Fruit fly (Drosophila melanogaster) whole organism, embryonic: Measurements from ENCODE around the gene CG13114.

Experiments
- Atf3 ChIP-seq: fragments of 200-800 bp; sonication (Bioruptor generic); optimal IDR thresholded peaks from 3 replicates; lab custom pipeline; 2016; ENCODE audit warnings: missing biosample characterization, missing genetic modification characterization
- B-H2 ChIP-seq: fragments of 200-800 bp; sonication (Bioruptor generic); optimal IDR thresholded peaks from 2 replicates; lab custom pipeline; 2018; ENCODE audit warnings: missing biosample characterization, mild to moderate bottlenecking, missing genetic modification characterization
- BEAF-32 ChIP-seq: fragments of 200-800 bp; sonication (Bioruptor generic); optimal IDR thresholded peaks from 3 replicates; lab custom pipeline; 2017; ENCODE audit warnings: missing biosample characterization, missing genetic modification characterization, mild to moderate bottlenecking, moderate library complexity, missing genetic modification reagents
- CG10366 ChIP-seq: fragments of 200-800 bp; sonication (Bioruptor generic); IDR thresholded peaks from 2 replicates; pipeline ENCODE4 v1.3.6; 2022; ENCODE audit warnings: missing biosample characterization, missing genetic modification characterization
- CG10431 ChIP-seq: fragments of 200-800 bp; sonication (Bioruptor generic); optimal IDR thresholded peaks from 3 replicates; lab custom pipeline; 2018; ENCODE audit warnings: missing biosample characterization, mild to moderate bottlenecking, missing genetic modification characterization
- CG11695 ChIP-seq: fragments of 200-800 bp; sonication (Bioruptor generic); IDR thresholded peaks from 3 replicates; pipeline ENCODE4 v1.3.6; 2022; ENCODE audit warnings: missing biosample characterization, missing genetic modification characterization
- CG1233 ChIP-seq: fragments of 200-800 bp; sonication (Bioruptor generic); optimal IDR thresholded peaks from 4 replicates; lab custom pipeline; 2018; ENCODE audit warnings: missing biosample characterization, mild to moderate bottlenecking, missing genetic modification characterization
- CG13424 ChIP-seq: fragments of 200-800 bp; sonication (Bioruptor generic); optimal IDR thresholded peaks from 2 replicates; lab custom pipeline; 2019; ENCODE audit warnings: missing biosample characterization, mild to moderate bottlenecking, missing genetic modification characterization, moderate library complexity
- CG1647 ChIP-seq: fragments of 200-800 bp; sonication (Bioruptor generic); optimal IDR thresholded peaks from 3 replicates; lab custom pipeline; 2016; ENCODE audit warnings: missing biosample characterization, missing genetic modification characterization
- CG16863 ChIP-seq: fragments of 200-800 bp; sonication (Bioruptor generic); optimal IDR thresholded peaks from 3 replicates; lab custom pipeline; 2016; ENCODE audit warnings: missing biosample characterization, missing genetic modification characterization
- CG17385 ChIP-seq: fragments of 200-800 bp; sonication (Bioruptor generic); optimal IDR thresholded peaks from 3 replicates; lab custom pipeline; 2018; ENCODE audit warnings: missing biosample characterization, mild to moderate bottlenecking, missing genetic modification characterization
- CG17568 ChIP-seq: fragments of 200-800 bp; sonication (Bioruptor generic); optimal IDR thresholded peaks from 2 replicates; lab custom pipeline; 2018; ENCODE audit warnings: missing biosample characterization, mild to moderate bottlenecking, missing genetic modification characterization, moderate library complexity
- CG18011 ChIP-seq: fragments of 200-800 bp; sonication (Bioruptor generic); optimal IDR thresholded peaks from 2 replicates; lab custom pipeline; 2017; ENCODE audit warnings: missing biosample characterization, missing genetic modification characterization, mild to moderate bottlenecking, moderate library complexity, missing genotype
- CG18619 ChIP-seq: fragments of 200-800 bp; sonication (Bioruptor generic); optimal IDR thresholded peaks from 3 replicates; lab custom pipeline; 2017; ENCODE audit warnings: missing biosample characterization, mild to moderate bottlenecking, missing genetic modification characterization
- CG3281 ChIP-seq: fragments of 200-800 bp; sonication (Bioruptor generic); optimal IDR thresholded peaks from 3 replicates; lab custom pipeline; 2017; ENCODE audit warnings: missing biosample characterization, mild to moderate bottlenecking, missing genetic modification characterization
- CG42726 ChIP-seq: fragments of 200-800 bp; sonication (Bioruptor generic); IDR thresholded peaks from 2 replicates; pipeline ENCODE4 v1.3.6; 2022; ENCODE audit warnings: missing biosample characterization, missing genetic modification characterization; ENCODE audit not compliant: partially characterized antibody
- CG6813 ChIP-seq: fragments of 200-800 bp; sonication (Bioruptor generic); optimal IDR thresholded peaks from 2 replicates; lab custom pipeline; 2017; ENCODE audit warnings: missing biosample characterization, missing genetic modification characterization, mild to moderate bottlenecking, moderate library complexity, missing genetic modification reagents
- CG6854 ChIP-seq: fragments of 200-800 bp; sonication (Bioruptor generic); optimal IDR thresholded peaks from 3 replicates; lab custom pipeline; 2017; ENCODE audit warnings: missing biosample characterization, mild to moderate bottlenecking, missing genetic modification characterization
- CG7786 ChIP-seq: fragments of 200-800 bp; sonication (Bioruptor generic); optimal IDR thresholded peaks from 2 replicates; lab custom pipeline; 2016; ENCODE audit warnings: missing biosample characterization, missing genetic modification characterization
- CG7839 ChIP-seq: fragments of 200-800 bp; sonication (Bioruptor generic); optimal IDR thresholded peaks from 3 replicates; lab custom pipeline; 2018; ENCODE audit warnings: missing biosample characterization, mild to moderate bottlenecking, missing genetic modification characterization, moderate library complexity
- CG9437 ChIP-seq: fragments of 200-800 bp; sonication (Bioruptor generic); optimal IDR thresholded peaks from 2 replicates; lab custom pipeline; 2018; ENCODE audit warnings: missing biosample characterization, mild to moderate bottlenecking, missing genetic modification characterization
- Camta ChIP-seq: fragments of 200-800 bp; sonication (Bioruptor generic); optimal IDR thresholded peaks from 2 replicates; lab custom pipeline; 2016; ENCODE audit warnings: missing biosample characterization, missing genetic modification characterization
- D ChIP-seq, 2 experiments: fragments of 200-800 bp in 1 of 2; fragments of >200 bp in 1 of 2; sonication (Bioruptor generic) in 1 of 2; optimal IDR thresholded peaks; 2 replicates in 1 of 2; 3 replicates in 1 of 2; lab custom pipeline; 2017; ENCODE audit warnings: mild to moderate bottlenecking in 1 of 2, missing biosample characterization in 1 of 2, missing genetic modification characterization in 1 of 2, missing genetic modification reagents in 1 of 2
- Ets65A ChIP-seq: fragments of 200-800 bp; sonication (Bioruptor generic); peaks from one replicate; lab custom pipeline; 2016; ENCODE audit warnings: missing biosample characterization, missing genetic modification characterization
- Fer3 ChIP-seq: fragments of 200-800 bp; sonication (Bioruptor generic); optimal IDR thresholded peaks from 2 replicates; lab custom pipeline; 2018; ENCODE audit warnings: missing biosample characterization, mild to moderate bottlenecking, missing genetic modification characterization, moderate library complexity
- Gsc ChIP-seq: fragments of 200-800 bp; sonication (Bioruptor generic); IDR thresholded peaks from 2 replicates; pipeline ENCODE4 v1.3.6; 2022; ENCODE audit warnings: missing biosample characterization, missing genetic modification characterization
- Hsf ChIP-seq: fragments of 200-800 bp; sonication (Bioruptor generic); optimal IDR thresholded peaks from 3 replicates; lab custom pipeline; 2016; ENCODE audit warnings: missing biosample characterization, missing genetic modification characterization
- Oaz ChIP-seq: fragments of 200-800 bp; sonication (Bioruptor generic); IDR thresholded peaks from 2 replicates; pipeline ENCODE4 v1.3.6; 2022; ENCODE audit warnings: missing biosample characterization, missing genetic modification characterization
- Ptx1 ChIP-seq: fragments of 200-800 bp; sonication (Bioruptor generic); IDR thresholded peaks from 2 replicates; pipeline ENCODE4 v1.3.6; 2022; ENCODE audit warnings: missing biosample characterization, missing genetic modification characterization
- Spps ChIP-seq: fragments of 200-800 bp; sonication (Bioruptor generic); optimal IDR thresholded peaks from 2 replicates; lab custom pipeline; 2018; ENCODE audit warnings: missing biosample characterization, mild to moderate bottlenecking, missing genetic modification characterization
- Tbp ChIP-seq: fragments of >200 bp; optimal IDR thresholded peaks from 2 replicates; lab custom pipeline; 2018; ENCODE audit warnings: missing biosample characterization, missing genetic modification characterization
- Usf ChIP-seq: fragments of 200-800 bp; sonication (Bioruptor generic); optimal IDR thresholded peaks from 2 replicates; lab custom pipeline; 2017; ENCODE audit warnings: missing genotype, missing biosample characterization, missing genetic modification characterization
- Vsx1 ChIP-seq: fragments of 200-800 bp; sonication (Bioruptor generic); optimal IDR thresholded peaks from 2 replicates; lab custom pipeline; 2017; ENCODE audit warnings: missing biosample characterization, mild to moderate bottlenecking, missing genetic modification characterization, missing genetic modification reagents
- bab2 ChIP-seq: fragments of 200-800 bp; sonication (Bioruptor generic); optimal IDR thresholded peaks from 2 replicates; lab custom pipeline; 2016; ENCODE audit warnings: missing biosample characterization, missing genetic modification characterization
- chm ChIP-seq: fragments of 200-800 bp; sonication (Bioruptor generic); IDR thresholded peaks from 2 replicates; pipeline ENCODE4 v1.3.6; 2022; ENCODE audit warnings: missing biosample characterization, missing genetic modification characterization
- cwo ChIP-seq: fragments of 200-800 bp; sonication (Bioruptor generic); optimal IDR thresholded peaks from 3 replicates; lab custom pipeline; 2017; ENCODE audit warnings: missing biosample characterization, missing genetic modification characterization, mild to moderate bottlenecking, moderate library complexity, missing genetic modification reagents
- disco-r ChIP-seq: fragments of 200-800 bp; sonication (Bioruptor generic); optimal IDR thresholded peaks from 2 replicates; lab custom pipeline; 2016; ENCODE audit warnings: missing biosample characterization, missing genetic modification characterization
- ems ChIP-seq: fragments of 200-800 bp; sonication (Bioruptor generic); optimal IDR thresholded peaks from 3 replicates; lab custom pipeline; 2016; ENCODE audit warnings: missing biosample characterization, missing genetic modification characterization
- fd64A ChIP-seq: fragments of 200-800 bp; sonication (Bioruptor generic); optimal IDR thresholded peaks from 3 replicates; lab custom pipeline; 2018; ENCODE audit warnings: missing biosample characterization, mild to moderate bottlenecking, missing genetic modification characterization
- fd96Cb ChIP-seq: fragments of 200-800 bp; sonication (Bioruptor generic); optimal IDR thresholded peaks from 2 replicates; lab custom pipeline; 2018; ENCODE audit warnings: missing biosample characterization, mild to moderate bottlenecking, missing genetic modification characterization, moderate library complexity
- fru ChIP-seq: fragments of >200 bp; optimal IDR thresholded peaks from 2 replicates; lab custom pipeline; 2017
- gcm2 ChIP-seq: fragments of 200-800 bp; sonication (Bioruptor generic); optimal IDR thresholded peaks from 2 replicates; lab custom pipeline; 2016; ENCODE audit warnings: missing biosample characterization, missing genetic modification characterization
- grau ChIP-seq: fragments of 200-800 bp; optimal IDR thresholded peaks from 3 replicates; lab custom pipeline; 2019; ENCODE audit warnings: missing biosample characterization, mild to moderate bottlenecking, missing genetic modification characterization, moderate library complexity
- gro ChIP-seq: fragments of 200-800 bp; sonication (Bioruptor generic); optimal IDR thresholded peaks from 2 replicates; lab custom pipeline; 2016; ENCODE audit warnings: missing biosample characterization, missing genetic modification characterization
- inv ChIP-seq: fragments of 200-800 bp; sonication (Bioruptor generic); IDR thresholded peaks from 2 replicates; pipeline ENCODE4 v1.3.6; 2022; ENCODE audit warnings: missing biosample characterization, missing genetic modification characterization; ENCODE audit not compliant: partially characterized antibody
- mirr ChIP-seq: fragments of 200-800 bp; sonication (Bioruptor generic); optimal IDR thresholded peaks from 3 replicates; lab custom pipeline; 2018; ENCODE audit warnings: missing biosample characterization, mild to moderate bottlenecking, missing genetic modification characterization
- onecut ChIP-seq: fragments of 200-800 bp; sonication (Bioruptor generic); IDR thresholded peaks from 2 replicates; pipeline ENCODE4 v1.3.6; 2022; ENCODE audit warnings: missing biosample characterization, missing genetic modification characterization
- pho ChIP-seq: fragments of 200-800 bp; sonication (Bioruptor generic); optimal IDR thresholded peaks from 2 replicates; lab custom pipeline; 2016; ENCODE audit warnings: missing biosample characterization, missing genetic modification characterization
- sens ChIP-seq: fragments of 200-800 bp; sonication (Bioruptor generic); peaks from one replicate; lab custom pipeline; 2016; ENCODE audit warnings: missing biosample characterization, missing genetic modification characterization
- zf30C ChIP-seq: fragments of 200-800 bp; sonication (Bioruptor generic); optimal IDR thresholded peaks from 3 replicates; lab custom pipeline; 2018; ENCODE audit warnings: missing biosample characterization, mild to moderate bottlenecking, missing genetic modification characterization

CG13114 gene

dm6 chr2L:9502786-9503443, 42.7 kb upstream of the CG13114 start (continued):
- TF ChIP-seq CG1647 (no peak), onecut (GFP tag; lab: Robert Waterston, UW) (peak; percentile 54), CG7839 (tag; lab: Kevin White, UChicago) (peak; percentile 77), CG16863 (GFP tag; lab: Kevin White, UChicago) (peak; percentile 44), Camta (GFP tag; lab: Kevin White, UChicago) (peak; percentile 21), Gsc (no peak), CG18011 (GFP tag; lab: Kevin White, UChicago) (peak; percentile 13), D (optimal IDR thresholded peaks at IDR 0.05; lab: Kevin White, UChicago) (no peak), D (GFP tag; optimal IDR thresholded peaks at IDR 0.05; lab: Kevin White, UChicago) (peak; percentile 30), pho (peak; percentile 41), grau (tag; lab: Kevin White, UChicago) (peak; percentile 69), Spps (tag; lab: Kevin White, UChicago) (no peak), inv (GFP tag; lab: Robert Waterston, UW) (no peak), gcm2 (GFP tag; lab: Kevin White, UChicago) (no peak), fd96Cb (tag; lab: Kevin White, UChicago) (peak; percentile 47), CG17385 (GFP tag; lab: Kevin White, UChicago) (peak; percentile 77), BEAF-32 (no peak), CG10366 (peak; percentile 82), fru (lab: Kevin White, UChicago) (no peak), Oaz (peak; percentile 67; the same call in 1 of the 2 replicates), Fer3 (tag; lab: Kevin White, UChicago) (peak; percentile 59), CG9437 (GFP tag; lab: Kevin White, UChicago) (peak; percentile 56), disco-r (GFP tag; lab: Kevin White, UChicago) (no peak), gro (GFP tag; lab: Kevin White, UChicago) (no peak), CG6813 (GFP tag; lab: Kevin White, UChicago) (no peak), chm (peak; percentile 67; the same call in 1 of the 2 replicates), bab2 (GFP tag; lab: Kevin White, UChicago) (no peak), sens (GFP tag; lab: Kevin White, UChicago) (peak; percentile 94), CG42726 (GFP tag; lab: Robert Waterston, UW) (no peak), CG1233 (GFP tag; lab: Kevin White, UChicago) (peak; percentile 22), B-H2 (GFP tag; lab: Kevin White, UChicago) (no peak), Usf (peak; percentile 24), fd64A (no peak), Vsx1 (GFP tag; lab: Kevin White, UChicago) (peak; percentile 61), zf30C (GFP tag; lab: Kevin White, UChicago) (no peak), Atf3 (no peak), CG3281 (GFP tag; lab: Kevin White, UChicago) (no peak), cwo (peak; percentile 40), Hsf (GFP tag; lab: Kevin White, UChicago) (peak; percentile 72), ems (GFP tag; lab: Kevin White, UChicago) (no peak), CG18619 (GFP tag; lab: Kevin White, UChicago) (peak; percentile 59), CG7786 (GFP tag; lab: Kevin White, UChicago) (no peak), CG11695 (peak; percentile 82), CG13424 (peak; percentile 84), Ptx1 (GFP tag; lab: Robert Waterston, UW) (peak; percentile 84), CG17568 (peak; percentile 67), Ets65A (GFP tag; lab: Kevin White, UChicago) (no peak), CG6854 (GFP tag; lab: Kevin White, UChicago) (peak; percentile 5), mirr (GFP tag; lab: Kevin White, UChicago) (no peak), CG10431 (GFP tag; lab: Kevin White, UChicago) (no peak), Tbp (no peak)
